Worm (Caenorhabditis elegans): ENCODE measurements around the gene epic-2.

The epic-2 gene

DNA sequence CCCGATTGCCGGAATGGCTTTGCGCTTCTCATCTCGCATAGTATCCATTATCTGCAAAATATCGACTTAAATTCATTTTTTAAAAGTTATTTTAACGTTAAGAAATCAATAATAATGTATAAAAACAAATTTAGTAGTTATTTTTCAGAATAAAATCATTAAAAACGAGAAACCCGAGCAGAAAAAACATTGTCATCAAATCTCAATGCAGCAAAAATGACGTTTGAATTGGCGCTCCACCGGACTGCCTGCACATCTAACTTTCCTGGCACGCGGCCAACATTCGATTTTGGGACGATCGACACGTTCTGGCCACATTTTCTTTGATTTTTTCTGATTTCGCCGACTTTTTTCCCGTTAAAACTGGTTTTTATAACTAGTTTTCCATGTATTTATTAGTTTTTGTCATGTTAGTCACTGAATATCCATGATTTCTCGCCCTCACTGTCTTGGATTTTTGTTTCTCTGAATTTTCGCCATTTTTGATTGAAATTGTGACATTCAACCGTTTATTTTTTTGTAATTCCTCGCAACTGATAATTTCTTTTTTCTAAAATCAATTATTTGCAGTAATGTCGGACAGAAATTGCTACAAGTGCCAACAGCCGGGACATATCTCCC is 10.8 kb upstream of the epic-2 start, which contains the start of the genes pbs-1 and K08D12.3 (continued):
- TF ChIP-seq daf-8 (GFP tag; IDR thresholded peaks at IDR 0.05) (no peak), daf-12 (tag; optimal IDR thresholded peaks at IDR 0.05) (no peak), Y48G9A.11 (GFP tag; IDR thresholded peaks at IDR 0.05) (no peak), snpc-1.2 (GFP tag; IDR thresholded peaks at IDR 0.05) (0 out of 2 replicates have a peak, but pooled peaks have one; percentile 40), zip-11 (GFP tag; IDR thresholded peaks at IDR 0.05) (no peak), dmd-6 (GFP tag; IDR thresholded peaks at IDR 0.05) (peak; percentile 58), mdt-29 (GFP tag; IDR thresholded peaks at IDR 0.05) (no peak), ceh-32 (tag; optimal IDR thresholded peaks at IDR 0.05; ENCODE audit: poor library complexity) (no peak), lin-29 (GFP tag; IDR thresholded peaks at IDR 0.05) (no peak), madf-5 (GFP tag; IDR thresholded peaks at IDR 0.05) (no peak), unc-62 (GFP tag; optimal IDR thresholded peaks at IDR 0.05 in 1 of 2) (no peak), unc-62 (tag; optimal IDR thresholded peaks at IDR 0.05) (no peak), skn-1 (tag; optimal IDR thresholded peaks at IDR 0.05) (no peak), pqm-1 (tag; optimal IDR thresholded peaks at IDR 0.05) (no peak), hlh-30 (tag; optimal IDR thresholded peaks at IDR 0.05; ENCODE audit: insufficient read depth) (peak; percentile 75), nhr-6 (tag; optimal IDR thresholded peaks at IDR 0.05) (peak; percentile 62), F37D6.2 (tag; optimal IDR thresholded peaks at IDR 0.05) (no peak), tra-1 (GFP tag; IDR thresholded peaks at IDR 0.05) (no peak), nhr-111 (GFP tag; optimal IDR thresholded peaks at IDR 0.05) (no peak), nhr-25 (tag; optimal IDR thresholded peaks at IDR 0.05; ENCODE audit: borderline replicate concordance, insufficient read depth) (peak; percentile 48), lin-1 (GFP tag; IDR thresholded peaks at IDR 0.05) (no peak), zfp-2 (tag; optimal IDR thresholded peaks at IDR 0.05) (peak; percentile 93), lin-13 (GFP tag; optimal IDR thresholded peaks at IDR 0.05) (peak; percentile 59), lin-39 (tag; optimal IDR thresholded peaks at IDR 0.05) (no peak), aly-2 (tag; optimal IDR thresholded peaks at IDR 0.05) (no peak), aha-1 (tag) (peak; percentile 71), F49E8.2 (tag; optimal IDR thresholded peaks at IDR 0.05; ENCODE audit: borderline replicate concordance) (no peak), ama-1 (optimal IDR thresholded peaks at IDR 0.05) (peak; percentile 27), ceh-82 (tag; optimal IDR thresholded peaks at IDR 0.05) (no peak), dmd-9 (GFP tag; IDR thresholded peaks at IDR 0.05) (no peak), lin-15B (tag; optimal IDR thresholded peaks at IDR 0.05) (no peak), egl-43 (GFP tag; IDR thresholded peaks at IDR 0.05) (no peak), R02D3.7 (tag; optimal IDR thresholded peaks at IDR 0.05) (no peak), nhr-48 (tag; optimal IDR thresholded peaks at IDR 0.05) (peak; percentile 6), ZK546.5 (tag; optimal IDR thresholded peaks at IDR 0.05) (peak; percentile 57 to 92), hif-1 (tag; optimal IDR thresholded peaks at IDR 0.05) (peak in 1 of 2 experiments; percentile 75), nhr-28 (tag; optimal IDR thresholded peaks at IDR 0.05) (peak; percentile 39), ces-1 (GFP tag; optimal IDR thresholded peaks at IDR 0.05) (no peak), rbr-2 (tag; optimal IDR thresholded peaks at IDR 0.05) (peak; percentile 69), pha-4 (GFP tag; IDR thresholded peaks at IDR 0.05) (no peak), pha-4 (tag; optimal IDR thresholded peaks at IDR 0.05) (no peak), arid-1 (GFP tag; conservative IDR thresholded peaks at IDR 0.05) (0 out of 2 replicates have a peak, but pooled peaks have one; percentile 17), unc-130 (GFP tag; optimal IDR thresholded peaks at IDR 0.05) (no peak), vab-7 (GFP tag; IDR thresholded peaks at IDR 0.05) (no peak), mes-2 (tag; optimal IDR thresholded peaks at IDR 0.05; ENCODE audit: poor library complexity, severe bottlenecking) (peak; percentile 83), nhr-102 (tag; optimal IDR thresholded peaks at IDR 0.05) (peak; percentile 75), fos-1 (tag; optimal IDR thresholded peaks at IDR 0.05) (no peak), daf-16 (GFP tag; optimal IDR thresholded peaks at IDR 0.05) (no peak), daf-16 (tag; optimal IDR thresholded peaks at IDR 0.05) (peak; percentile 25), ztf-7 (tag; optimal IDR thresholded peaks at IDR 0.05) (peak; percentile 35), mep-1 (tag; optimal IDR thresholded peaks at IDR 0.05) (peak; percentile 81), ceh-20 (GFP tag; IDR thresholded peaks at IDR 0.05) (no peak)

All from whole organism, L4 larva.